Worm (Caenorhabditis elegans): ENCODE data around the gene idpp-7.

Gene idpp-7

ce11 chrIV:12715947-12716382, 3.8 kb upstream of the idpp-7 start (continued):
- TF ChIP-seq jun-1 (tag; optimal IDR thresholded peaks at IDR 0.05) (peak; percentile 54), mdl-1 (tag; optimal IDR thresholded peaks at IDR 0.05) (peak; percentile 59), mml-1 (tag; optimal IDR thresholded peaks at IDR 0.05) (no peak), lsy-12 (tag; optimal IDR thresholded peaks at IDR 0.05) (no peak), egl-27 (tag; optimal IDR thresholded peaks at IDR 0.05) (no peak), tbx-2 (tag; optimal IDR thresholded peaks at IDR 0.05) (no peak), nhr-77 (tag; optimal IDR thresholded peaks at IDR 0.05) (no peak), elt-1 (tag; optimal IDR thresholded peaks at IDR 0.05) (no peak), pha-4 (tag; optimal IDR thresholded peaks at IDR 0.05) (peak; percentile 32), R02D3.7 (tag; optimal IDR thresholded peaks at IDR 0.05) (peak; percentile 38), skn-1 (tag; optimal IDR thresholded peaks at IDR 0.05) (no peak), elt-2 (tag; optimal IDR thresholded peaks at IDR 0.05) (peak; percentile 82), ceh-82 (tag; optimal IDR thresholded peaks at IDR 0.05) (no peak), egl-5 (tag; optimal IDR thresholded peaks at IDR 0.05) (no peak)

DNA sequence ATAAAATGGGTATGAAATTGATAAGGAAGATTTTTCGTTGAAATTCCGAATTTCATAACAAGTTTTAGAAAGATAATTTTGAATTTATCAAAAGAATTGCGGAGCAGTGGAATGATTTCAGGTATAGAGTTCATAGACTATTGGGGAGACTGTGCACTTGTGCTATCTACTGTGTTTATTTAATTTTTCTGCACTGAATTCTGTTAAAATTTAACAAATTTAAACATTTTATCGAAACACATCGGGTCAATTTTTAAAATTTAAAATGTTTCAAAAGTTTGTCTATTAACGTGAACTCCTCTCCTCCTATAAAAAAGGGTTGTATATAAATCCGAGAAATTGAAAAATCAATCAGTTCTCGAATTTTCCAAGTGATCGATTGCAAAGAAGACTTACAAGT, 2.2 kb upstream of the idpp-7 start, which contains the start of gene C27D8.1:
TSS of gene C27D8.1 (plus strand) at position 301 of the 400 bp plus-strand sequence.
- TF ChIP-seq nhr-25 (tag; optimal IDR thresholded peaks at IDR 0.05) (no peak), elt-2 (tag; optimal IDR thresholded peaks at IDR 0.05) (peak; percentile 30), ama-1 (optimal IDR thresholded peaks at IDR 0.05) (no peak), ztf-4 (tag; optimal IDR thresholded peaks at IDR 0.05) (no peak), lsy-12 (tag; optimal IDR thresholded peaks at IDR 0.05) (no peak)

DNA sequence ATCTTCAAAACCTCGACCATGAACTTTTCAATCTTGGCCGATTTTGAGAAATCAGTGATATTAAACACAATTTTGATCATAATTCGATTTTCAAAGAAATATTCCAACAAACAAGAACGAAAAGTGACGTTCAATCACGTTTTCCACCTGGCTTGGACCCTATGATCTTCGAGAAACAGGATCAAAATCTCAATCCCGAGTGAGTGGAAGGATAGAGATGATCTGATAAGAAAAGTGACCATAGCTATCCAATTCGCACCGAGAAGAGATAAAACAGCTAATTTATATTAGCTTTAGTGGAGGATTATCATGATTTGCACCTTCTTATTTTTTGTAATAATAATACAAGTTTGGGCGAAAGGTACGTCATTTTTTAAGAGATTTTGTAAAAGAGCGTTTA, 1.3 kb downstream of the idpp-7 start, which contains the start of gene T23F6.2:
TSS of gene T23F6.2 (plus strand) at position 251 of the 400 bp plus-strand sequence.
- TF ChIP-seq nhr-43 (tag; optimal IDR thresholded peaks at IDR 0.05; ENCODE audit: poor library complexity, severe bottlenecking) (peak; percentile 53), nhr-25 (tag; optimal IDR thresholded peaks at IDR 0.05) (no peak)

- peak; percentile 64 for TF ChIP-seq nhr-77 (tag; optimal IDR thresholded peaks at IDR 0.05)
- peak; percentile 71 for TF ChIP-seq nhr-25 (tag; optimal IDR thresholded peaks at IDR 0.05)
- TF ChIP-seq elt-2 (tag; optimal IDR thresholded peaks at IDR 0.05), result peak; percentile 48
- TF ChIP-seq tbx-2 (tag; optimal IDR thresholded peaks at IDR 0.05), result peak; percentile 55
- TF ChIP-seq nhr-237 (tag; optimal IDR thresholded peaks at IDR 0.05), result no peak
- peak; percentile 95 for TF ChIP-seq pha-4 (tag; optimal IDR thresholded peaks at IDR 0.05)
- TF ChIP-seq unc-39 (tag; optimal IDR thresholded peaks at IDR 0.05), result no peak
- peak; percentile 69 for TF ChIP-seq nhr-11 (tag; optimal IDR thresholded peaks at IDR 0.05)
- peak; percentile 86 for TF ChIP-seq nhr-43 (tag; optimal IDR thresholded peaks at IDR 0.05; ENCODE audit: poor library complexity, severe bottlenecking)
- peak; percentile 84 for TF ChIP-seq nfya-1 (tag; optimal IDR thresholded peaks at IDR 0.05; ENCODE audit: insufficient read depth)
- no peak for TF ChIP-seq nhr-12 (tag; optimal IDR thresholded peaks at IDR 0.05)
- peak; percentile 75 for TF ChIP-seq snpc-4 (tag; optimal IDR thresholded peaks at IDR 0.05)
- peak; percentile 57 for TF ChIP-seq lsy-12 (tag; optimal IDR thresholded peaks at IDR 0.05)
- TF ChIP-seq nhr-23 (tag; optimal IDR thresholded peaks at IDR 0.05), result peak; percentile 92
- peak; percentile 82 for TF ChIP-seq ceh-82 (tag; optimal IDR thresholded peaks at IDR 0.05)
- peak; percentile 73 for TF ChIP-seq ceh-28 (tag; optimal IDR thresholded peaks at IDR 0.05)
- TF ChIP-seq lin-39 (tag; optimal IDR thresholded peaks at IDR 0.05), result peak; percentile 69
- no peak for TF ChIP-seq elt-3 (tag; optimal IDR thresholded peaks at IDR 0.05)
- TF ChIP-seq lin-15B (tag; optimal IDR thresholded peaks at IDR 0.05), result peak; percentile 83
- TF ChIP-seq ceh-9 (tag; optimal IDR thresholded peaks at IDR 0.05), result no peak
- peak; percentile 57 for TF ChIP-seq skn-1 (tag; optimal IDR thresholded peaks at IDR 0.05)
- peak; percentile 89 for TF ChIP-seq hmg-11 (tag; optimal IDR thresholded peaks at IDR 0.05)
- TF ChIP-seq pqm-1 (tag; optimal IDR thresholded peaks at IDR 0.05), result peak; percentile 70
- TF ChIP-seq eor-1 (tag; optimal IDR thresholded peaks at IDR 0.05), result no peak
- TF ChIP-seq R02D3.7 (tag; optimal IDR thresholded peaks at IDR 0.05), result peak; percentile 99
- peak; percentile 54 for TF ChIP-seq jun-1 (tag; optimal IDR thresholded peaks at IDR 0.05)
- TF ChIP-seq egl-27 (tag; optimal IDR thresholded peaks at IDR 0.05), result no peak
- TF ChIP-seq egl-5 (tag; optimal IDR thresholded peaks at IDR 0.05), result peak; percentile 73
These were observed 4.9 kb downstream of the idpp-7 start, which contains the start of the genes T23F6.3 and rbd-1 for ce11 chrIV:12724641-12725040. T23F6.3 (minus strand) TSS chrIV:12724760. rbd-1 (plus strand) TSS chrIV:12724986.

DNA sequence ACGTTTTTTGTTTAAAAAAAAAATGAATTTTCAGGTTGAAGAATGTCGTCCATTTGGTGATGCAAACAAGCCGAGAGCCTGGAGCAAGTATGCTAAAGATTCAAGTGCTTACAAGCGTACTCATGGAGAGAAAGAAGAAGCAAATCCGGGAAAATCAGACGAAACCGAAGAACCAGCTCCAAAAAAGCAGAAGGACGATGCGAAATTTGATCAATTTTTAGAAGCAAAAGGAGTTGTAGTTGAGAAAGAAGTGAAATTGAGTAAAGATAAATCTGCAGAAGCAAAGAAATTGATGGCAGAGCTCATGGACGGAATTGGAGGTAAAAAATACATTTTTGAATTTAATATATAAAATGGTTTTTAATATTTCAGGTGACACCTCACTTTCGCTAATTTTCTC, 5.5 kb downstream of the idpp-7 start:
- no peak for TF ChIP-seq R02D3.7 (tag; optimal IDR thresholded peaks at IDR 0.05)
- TF ChIP-seq lin-39 (tag; optimal IDR thresholded peaks at IDR 0.05), result no peak
- TF ChIP-seq fkh-2 (tag; optimal IDR thresholded peaks at IDR 0.05), result no peak
- no peak for TF ChIP-seq ztf-4 (tag; optimal IDR thresholded peaks at IDR 0.05)
- TF ChIP-seq ceh-9 (tag; optimal IDR thresholded peaks at IDR 0.05), result no peak
- no peak for TF ChIP-seq nhr-11 (tag; optimal IDR thresholded peaks at IDR 0.05)

Data from whole organism, L3 larva.